Fruit fly (Drosophila melanogaster) Kc167 (cell line): ENCODE results near the gene Vps16A.

Experiments used
- Myc ChIP-seq: fragments of >200 bp; optimal IDR thresholded peaks from 2 replicates; lab custom pipeline; 2017; ENCODE audit warnings: missing external identifiers
- Sin3A ChIP-seq: fragments of >200 bp; optimal IDR thresholded peaks from 2 replicates; lab custom pipeline; 2018; ENCODE audit warnings: missing external identifiers
- h ChIP-seq: fragments of >200 bp; optimal IDR thresholded peaks from 3 replicates; lab custom pipeline; 2018; ENCODE audit warnings: missing external identifiers
- insv ChIP-seq: fragments of >200 bp; optimal IDR thresholded peaks from 3 replicates; lab custom pipeline; 2018; ENCODE audit warnings: missing external identifiers
- psq ChIP-seq: fragments of >200 bp; optimal IDR thresholded peaks from 2 replicates; lab custom pipeline; 2017; ENCODE audit warnings: missing external identifiers
- ttk ChIP-seq: sonication (Bioruptor generic); optimal IDR thresholded peaks from 2 replicates; lab custom pipeline; 2017; ENCODE audit warnings: missing external identifiers

dm6 chr3R:9258252-9259225, 8.3 kb upstream of the Vps16A start, which contains the start of the genes Ibf2 and Ibf1:
- TF ChIP-seq Myc (no peak), h (no peak), psq (lab: Kevin White, UChicago) (no peak), insv (lab: Kevin White, UChicago) (no peak), ttk (lab: Kevin White, UChicago) (no peak), Sin3A (lab: Kevin White, UChicago) (no peak)
